Fruit fly (Drosophila melanogaster): ENCODE measurements around the gene CG14439.

dm6 chrX:6792891-6793290, 45.5 kb downstream of the CG14439 start:
- TF ChIP-seq Sin3A (optimal IDR thresholded peaks at IDR 0.05) (no peak), h (optimal IDR thresholded peaks at IDR 0.05) (no peak), Myc (optimal IDR thresholded peaks at IDR 0.05) (no peak)

Data from Kc167 (cell line).